Worm (Caenorhabditis elegans) whole organism, L3 larva: ENCODE measurements around the gene AH10.4.

Source experiments
- ama-1 ChIP-seq: fragments of 150-350 bp; optimal IDR thresholded peaks from 2 replicates; lab custom pipeline; 2018
- ceh-9 ChIP-seq: sonication (generic microtip); optimal IDR thresholded peaks from 2 replicates; lab custom pipeline; 2018; ENCODE audit warnings: missing biosample characterization, missing genetic modification characterization
- egl-27 ChIP-seq: sonication (generic microtip); optimal IDR thresholded peaks from 4 replicates; lab custom pipeline; 2017; ENCODE audit warnings: missing biosample characterization, missing genetic modification reagents, missing genetic modification characterization
- elt-1 ChIP-seq: fragments of 150-350 bp; optimal IDR thresholded peaks from 2 replicates; lab custom pipeline; 2014; ENCODE audit warnings: missing biosample characterization, missing genetic modification characterization
- elt-3 ChIP-seq, 3 experiments: fragments of 150-350 bp in 1 of 3; sonication (generic microtip) in 2 of 3; optimal IDR thresholded peaks; 2 replicates in 2 of 3; 4 replicates in 1 of 3; lab custom pipeline; 2014 to 2017; ENCODE audit warnings: missing biosample characterization in 3 of 3, missing genetic modification characterization in 3 of 3
- mdl-1 ChIP-seq: fragments of 150-350 bp; optimal IDR thresholded peaks from 2 replicates; lab custom pipeline; 2014; ENCODE audit warnings: missing biosample characterization, missing genetic modification characterization
- nhr-11 ChIP-seq: fragments of 150-350 bp; optimal IDR thresholded peaks from 2 replicates; lab custom pipeline; 2014; ENCODE audit warnings: missing biosample characterization, missing genetic modification characterization
- nhr-25 ChIP-seq: sonication (generic microtip); optimal IDR thresholded peaks from 2 replicates; lab custom pipeline; 2017; ENCODE audit warnings: missing biosample characterization, missing genetic modification characterization
- snpc-4 ChIP-seq: fragments of 150-350 bp; optimal IDR thresholded peaks from 2 replicates; lab custom pipeline; 2014; ENCODE audit warnings: missing biosample characterization, missing genetic modification characterization

ce11 chrV:14149125-14149524 lies 11.5 kb upstream of the AH10.4 start:
- TF ChIP-seq elt-3 (tag; optimal IDR thresholded peaks at IDR 0.05; lab: Kevin White, UChicago) (no peak), snpc-4 (tag; lab: Kevin White, UChicago) (no peak), nhr-11 (no peak), egl-27 (tag; lab: Kevin White, UChicago) (no peak), nhr-25 (tag; lab: Kevin White, UChicago) (no peak), elt-1 (no peak), mdl-1 (tag; lab: Kevin White, UChicago) (no peak), ama-1 (lab: Kevin White, UChicago) (no peak), ceh-9 (tag; lab: Kevin White, UChicago) (no peak)
